Fruit fly (Drosophila melanogaster) whole organism, pupa: ENCODE measurements around the gene esg.

ENCODE experiments used
- CG10348 ChIP-seq: fragments of 200-800 bp; sonication (Bioruptor generic); IDR thresholded peaks from 2 replicates; pipeline ENCODE4 v1.3.6; 2022; ENCODE audit warnings: missing biosample characterization, missing genetic modification characterization
- CG12605 ChIP-seq: fragments of 200-800 bp; sonication (Bioruptor generic); IDR thresholded peaks from 2 replicates; pipeline ENCODE4 v1.3.6; 2022; ENCODE audit warnings: missing biosample characterization, missing genetic modification characterization
- CG13204 ChIP-seq: fragments of 200-800 bp; sonication (Bioruptor generic); optimal IDR thresholded peaks from 2 replicates; lab custom pipeline; 2018; ENCODE audit warnings: missing biosample characterization, mild to moderate bottlenecking, missing genetic modification characterization, moderate library complexity
- CG14655 ChIP-seq: fragments of 200-800 bp; sonication (Bioruptor generic); optimal IDR thresholded peaks from 3 replicates; lab custom pipeline; 2017; ENCODE audit warnings: mild to moderate bottlenecking, missing biosample characterization, missing genetic modification reagents, missing genetic modification characterization
- CG15710 ChIP-seq: fragments of 200-800 bp; sonication (Bioruptor generic); optimal IDR thresholded peaks from 2 replicates; lab custom pipeline; 2018; ENCODE audit warnings: missing biosample characterization, mild to moderate bottlenecking, missing genetic modification characterization, moderate library complexity
- CG17806 ChIP-seq: fragments of 200-800 bp; sonication (Bioruptor generic); optimal IDR thresholded peaks from 2 replicates; lab custom pipeline; 2018; ENCODE audit warnings: missing biosample characterization, mild to moderate bottlenecking, missing genetic modification characterization, moderate library complexity
- CG32121 ChIP-seq: fragments of 200-800 bp; sonication (Bioruptor generic); IDR thresholded peaks from 2 replicates; pipeline ENCODE4 v1.3.6; 2022; ENCODE audit warnings: missing biosample characterization, missing genetic modification characterization
- CG34367 ChIP-seq: fragments of 200-800 bp; sonication (Bioruptor generic); optimal IDR thresholded peaks from 2 replicates; lab custom pipeline; 2018; ENCODE audit warnings: missing biosample characterization, mild to moderate bottlenecking, missing genetic modification characterization
- CG4496 ChIP-seq: fragments of 200-800 bp; sonication (Bioruptor generic); IDR thresholded peaks from 3 replicates; pipeline ENCODE4 v1.3.6; 2022; ENCODE audit warnings: missing biosample characterization, missing genetic modification characterization
- CG8159 ChIP-seq: fragments of 200-800 bp; sonication (Bioruptor generic); optimal IDR thresholded peaks from 3 replicates; lab custom pipeline; 2018; ENCODE audit warnings: missing biosample characterization, mild to moderate bottlenecking, missing genetic modification characterization, moderate library complexity
- CG8301 ChIP-seq: fragments of 200-800 bp; sonication (Bioruptor generic); optimal IDR thresholded peaks from 2 replicates; lab custom pipeline; 2018; ENCODE audit warnings: missing biosample characterization, mild to moderate bottlenecking, missing genetic modification characterization
- CG9948 ChIP-seq: fragments of 200-800 bp; sonication (Bioruptor generic); optimal IDR thresholded peaks from 2 replicates; lab custom pipeline; 2018; ENCODE audit warnings: missing biosample characterization, mild to moderate bottlenecking, missing genetic modification characterization, moderate library complexity
- D1 ChIP-seq: fragments of 200-800 bp; sonication (Bioruptor generic); optimal IDR thresholded peaks from 2 replicates; lab custom pipeline; 2018; ENCODE audit warnings: missing biosample characterization, mild to moderate bottlenecking, missing genetic modification characterization, moderate library complexity
- EcR ChIP-seq: fragments of 200-800 bp; sonication (Bioruptor generic); optimal IDR thresholded peaks from 3 replicates; lab custom pipeline; 2019; ENCODE audit warnings: missing biosample characterization, missing genetic modification characterization, mild to moderate bottlenecking, moderate library complexity, missing genetic modification reagents
- Ets98B ChIP-seq: fragments of 200-800 bp; sonication (Bioruptor generic); IDR thresholded peaks from 2 replicates; pipeline ENCODE4 v1.3.6; 2022; ENCODE audit warnings: missing biosample characterization, missing genetic modification characterization
- Pif1A ChIP-seq: fragments of 200-800 bp; sonication (Bioruptor generic); optimal IDR thresholded peaks from 3 replicates; lab custom pipeline; 2016; ENCODE audit warnings: missing biosample characterization, missing genetic modification characterization
- Pif1B ChIP-seq: fragments of 200-800 bp; sonication (Bioruptor generic); optimal IDR thresholded peaks from 3 replicates; lab custom pipeline; 2016; ENCODE audit warnings: missing biosample characterization, missing genetic modification characterization
- Snoo ChIP-seq: fragments of 200-800 bp; sonication (Bioruptor generic); optimal IDR thresholded peaks from 3 replicates; lab custom pipeline; 2017; ENCODE audit warnings: missing biosample characterization, mild to moderate bottlenecking, missing genetic modification characterization, inconsistent platforms
- fd96Ca ChIP-seq: fragments of 200-800 bp; sonication (Bioruptor generic); IDR thresholded peaks from 3 replicates; pipeline ENCODE4 v1.3.6; 2022; ENCODE audit warnings: missing biosample characterization, missing genetic modification characterization
- gl ChIP-seq: fragments of 200-800 bp; sonication (Bioruptor generic); optimal IDR thresholded peaks from 2 replicates; lab custom pipeline; 2018; ENCODE audit warnings: missing biosample characterization, mild to moderate bottlenecking, missing genetic modification characterization
- rn ChIP-seq: fragments of 200-800 bp; sonication (Bioruptor generic); IDR thresholded peaks from 2 replicates; pipeline ENCODE4 v1.3.6; 2022; ENCODE audit warnings: missing biosample characterization, missing genetic modification characterization

Gene esg

dm6 chr2L:15306802-15307201, 26.9 kb upstream of the esg start:
- no peak for TF ChIP-seq CG12605 (GFP tag; lab: Robert Waterston, UW)
- no peak for TF ChIP-seq EcR
- no peak for TF ChIP-seq CG10348 (GFP tag; lab: Robert Waterston, UW)
- no peak for TF ChIP-seq CG8159 (tag; lab: Kevin White, UChicago)
- no peak for TF ChIP-seq Pif1B (GFP tag; lab: Kevin White, UChicago)
- TF ChIP-seq Snoo (tag; lab: Kevin White, UChicago) = no peak
- no peak for TF ChIP-seq CG9948
- TF ChIP-seq CG13204 (GFP tag; lab: Kevin White, UChicago) = no peak
- TF ChIP-seq CG17806 = no peak
- TF ChIP-seq CG14655 (GFP tag; lab: Kevin White, UChicago) = no peak
- no peak for TF ChIP-seq CG15710 (tag; lab: Kevin White, UChicago)
- TF ChIP-seq CG32121 (GFP tag; lab: Robert Waterston, UW) = no peak
- TF ChIP-seq, all 21 proteins: peak for 0

dm6 chr2L:15314903-15315302, 18.8 kb upstream of the esg start:
- TF ChIP-seq CG14655 (GFP tag; lab: Kevin White, UChicago) (peak; percentile 21), EcR (no peak), CG8159 (tag; lab: Kevin White, UChicago) (peak; percentile 23)

- TF ChIP-seq CG32121 (GFP tag; lab: Robert Waterston, UW) = no peak
- TF ChIP-seq CG4496 (GFP tag; lab: Robert Waterston, UW) = no peak
- TF ChIP-seq CG14655 (GFP tag; lab: Kevin White, UChicago) = no peak
- TF ChIP-seq CG8301 (tag; lab: Kevin White, UChicago) = no peak
- no peak for TF ChIP-seq CG9948
- TF ChIP-seq CG12605 (GFP tag; lab: Robert Waterston, UW) = no peak
- no peak for TF ChIP-seq fd96Ca
- TF ChIP-seq CG13204 (GFP tag; lab: Kevin White, UChicago) = no peak
- no peak for TF ChIP-seq CG8159 (tag; lab: Kevin White, UChicago)
- no peak for TF ChIP-seq Pif1A (GFP tag; lab: Kevin White, UChicago)
- no peak for TF ChIP-seq Ets98B (GFP tag; lab: Robert Waterston, UW)
- TF ChIP-seq Pif1B (GFP tag; lab: Kevin White, UChicago) = no peak
- no peak for TF ChIP-seq CG10348 (GFP tag; lab: Robert Waterston, UW)
- no peak for TF ChIP-seq CG34367
- no peak for TF ChIP-seq rn (GFP tag; lab: Robert Waterston, UW)
These were observed 17.3 kb upstream of the esg start for dm6 chr2L:15316410-15316809.

dm6 chr2L:15318801-15319200, 14.9 kb upstream of the esg start, which contains the start of gene nht:
Gene nht (minus strand): TSS chr2L:15318901.
- TF ChIP-seq CG9948 = no peak
- no peak for TF ChIP-seq rn (GFP tag; lab: Robert Waterston, UW)
- no peak for TF ChIP-seq Pif1A (GFP tag; lab: Kevin White, UChicago)
- TF ChIP-seq CG4496 (GFP tag; lab: Robert Waterston, UW) = no peak
- no peak for TF ChIP-seq Snoo (tag; lab: Kevin White, UChicago)
- no peak for TF ChIP-seq CG10348 (GFP tag; lab: Robert Waterston, UW)
- no peak for TF ChIP-seq fd96Ca
- TF ChIP-seq D1 (tag; lab: Kevin White, UChicago) = no peak
- no peak for TF ChIP-seq Ets98B (GFP tag; lab: Robert Waterston, UW)
- no peak for TF ChIP-seq Pif1B (GFP tag; lab: Kevin White, UChicago)
- TF ChIP-seq gl (tag; lab: Kevin White, UChicago) = no peak
- no peak for TF ChIP-seq CG8159 (tag; lab: Kevin White, UChicago)
- no peak for TF ChIP-seq CG12605 (GFP tag; lab: Robert Waterston, UW)
- no peak for TF ChIP-seq CG8301 (tag; lab: Kevin White, UChicago)
- no peak for TF ChIP-seq CG34367
- no peak for TF ChIP-seq CG13204 (GFP tag; lab: Kevin White, UChicago)
- TF ChIP-seq CG32121 (GFP tag; lab: Robert Waterston, UW) = no peak
- TF ChIP-seq, all 21 proteins: peak for 0

dm6 chr2L:15319208-15319607, 14.5 kb upstream of the esg start:
- no peak for TF ChIP-seq CG14655 (GFP tag; lab: Kevin White, UChicago)
- no peak for TF ChIP-seq rn (GFP tag; lab: Robert Waterston, UW)
- no peak for TF ChIP-seq EcR

dm6 chr2L:15319874-15320273, 13.8 kb upstream of the esg start:
- TF ChIP-seq CG34367 (no peak), gl (tag; lab: Kevin White, UChicago) (no peak), EcR (no peak), CG10348 (GFP tag; lab: Robert Waterston, UW) (no peak)

dm6 chr2L:15321408-15321807, 12.3 kb upstream of the esg start:
- no peak for TF ChIP-seq CG32121 (GFP tag; lab: Robert Waterston, UW)
- TF ChIP-seq fd96Ca = no peak
- TF ChIP-seq CG14655 (GFP tag; lab: Kevin White, UChicago) = peak; percentile 61
- TF ChIP-seq CG12605 (GFP tag; lab: Robert Waterston, UW) = no peak
- TF ChIP-seq CG10348 (GFP tag; lab: Robert Waterston, UW) = no peak
- peak; percentile 6 for TF ChIP-seq CG9948
- no peak for TF ChIP-seq CG15710 (tag; lab: Kevin White, UChicago)
- TF ChIP-seq EcR = no peak
- TF ChIP-seq D1 (tag; lab: Kevin White, UChicago) = no peak
- TF ChIP-seq gl (tag; lab: Kevin White, UChicago) = no peak
- TF ChIP-seq CG13204 (GFP tag; lab: Kevin White, UChicago) = no peak
- no peak for TF ChIP-seq CG17806
- TF ChIP-seq CG8159 (tag; lab: Kevin White, UChicago) = peak; percentile 23
- TF ChIP-seq CG34367 = no peak
- no peak for TF ChIP-seq CG4496 (GFP tag; lab: Robert Waterston, UW)
- TF ChIP-seq Pif1A (GFP tag; lab: Kevin White, UChicago) = no peak
- TF ChIP-seq rn (GFP tag; lab: Robert Waterston, UW) = no peak
- TF ChIP-seq CG8301 (tag; lab: Kevin White, UChicago) = peak; percentile 60
- TF ChIP-seq Ets98B (GFP tag; lab: Robert Waterston, UW) = 0 out of 2 replicates have a peak, but pooled peaks have one; percentile 20
- no peak for TF ChIP-seq Pif1B (GFP tag; lab: Kevin White, UChicago)
- no peak for TF ChIP-seq Snoo (tag; lab: Kevin White, UChicago)
- TF ChIP-seq, all 21 proteins: peak for 5
